Worm (Caenorhabditis elegans) whole organism, L1 larva: ENCODE data around the gene hlh-12.

Experiments
- C04F5.9 ChIP-seq: sonication (generic microtip); optimal IDR thresholded peaks from 2 replicates; lab custom pipeline; 2016; ENCODE audit warnings: missing genetic modification characterization, missing compliant biosample characterization
- C16A3.4 ChIP-seq: fragments of 150-350 bp; optimal IDR thresholded peaks from 2 replicates; lab custom pipeline; 2014; ENCODE audit warnings: missing biosample characterization, missing genetic modification characterization
- F16B12.6 ChIP-seq: fragments of 150-350 bp; optimal IDR thresholded peaks from 2 replicates; lab custom pipeline; 2014; ENCODE audit warnings: missing biosample characterization, missing genetic modification characterization
- alr-1 ChIP-seq: fragments of 200-800 bp; sonication (Bioruptor generic); optimal IDR thresholded peaks from 2 replicates; lab custom pipeline; 2018; ENCODE audit warnings: borderline replicate concordance, mild to moderate bottlenecking, missing genetic modification characterization, missing compliant biosample characterization
- aly-2 ChIP-seq: fragments of 150-350 bp; optimal IDR thresholded peaks from 2 replicates; lab custom pipeline; 2014; ENCODE audit warnings: missing biosample characterization, missing genetic modification characterization
- ama-1 ChIP-seq: fragments of 150-350 bp; optimal IDR thresholded peaks from 2 replicates; lab custom pipeline; 2014
- blmp-1 ChIP-seq: fragments of 150-350 bp; optimal IDR thresholded peaks from 2 replicates; lab custom pipeline; 2014; ENCODE audit warnings: missing biosample characterization, missing genetic modification characterization
- ceh-82 ChIP-seq, 3 experiments: fragments of 150-350 bp in 1 of 3; sonication (generic microtip) in 2 of 3; optimal IDR thresholded peaks; 2 replicates each; lab custom pipeline; 2014 to 2017; ENCODE audit warnings: missing biosample characterization in 3 of 3, missing genetic modification characterization in 3 of 3
- ceh-90 ChIP-seq: sonication (generic microtip); optimal IDR thresholded peaks from 2 replicates; lab custom pipeline; 2016; ENCODE audit warnings: missing genetic modification characterization, missing compliant biosample characterization
- ces-1 ChIP-seq: fragments of 150-350 bp; optimal IDR thresholded peaks from 2 replicates; lab custom pipeline; 2014; ENCODE audit warnings: missing biosample characterization, missing genetic modification reagents, missing genetic modification characterization
- dsc-1 ChIP-seq: sonication (generic microtip); optimal IDR thresholded peaks from 2 replicates; lab custom pipeline; 2016; ENCODE audit warnings: mild to moderate bottlenecking, missing genetic modification characterization, missing compliant biosample characterization
- efl-1 ChIP-seq, 4 experiments: fragments of 150-350 bp; optimal IDR thresholded peaks in 3 of 4; peaks in 1 of 4; 1 replicate in 1 of 4; 2 replicates in 3 of 4; lab custom pipeline; 2014; ENCODE audit warnings: missing biosample characterization in 2 of 4, missing genetic modification characterization in 2 of 4, missing genetic modification reagents in 2 of 4
- egl-27 ChIP-seq, 2 experiments: fragments of 150-350 bp in 1 of 2; sonication (generic microtip); optimal IDR thresholded peaks; 3 replicates each; lab custom pipeline; 2017 to 2018; ENCODE audit warnings: missing biosample characterization in 2 of 2, missing genetic modification characterization in 2 of 2, missing genetic modification reagents in 2 of 2
- elt-3 ChIP-seq, 6 experiments: fragments of 150-350 bp in 1 of 6; sonication (generic microtip); optimal IDR thresholded peaks; 2 replicates each; lab custom pipeline; 2017 to 2018; ENCODE audit warnings: missing biosample characterization in 6 of 6, missing genetic modification characterization in 6 of 6, inconsistent platforms in 1 of 6
- ets-5 ChIP-seq: fragments of 200-800 bp; sonication (Bioruptor generic); IDR thresholded peaks from 2 replicates; pipeline ENCODE4 v1.3.6; 2022; ENCODE audit warnings: missing genetic modification characterization, missing compliant biosample characterization
- fkh-4 ChIP-seq: sonication (generic microtip); optimal IDR thresholded peaks from 2 replicates; lab custom pipeline; 2016; ENCODE audit warnings: missing compliant biosample characterization, missing genetic modification characterization, borderline replicate concordance
- fkh-8 ChIP-seq: sonication (generic microtip); optimal IDR thresholded peaks from 2 replicates; lab custom pipeline; 2016; ENCODE audit warnings: mild to moderate bottlenecking, missing genetic modification characterization, missing compliant biosample characterization
- fos-1 ChIP-seq: fragments of 150-350 bp; optimal IDR thresholded peaks from 2 replicates; lab custom pipeline; 2014; ENCODE audit warnings: missing biosample characterization, missing genetic modification characterization
- grh-1 ChIP-seq: fragments of 200-800 bp; sonication (Bioruptor generic); IDR thresholded peaks from 2 replicates; pipeline ENCODE4 v1.3.6; 2022; ENCODE audit warnings: missing genetic modification reagents, missing genetic modification characterization, missing compliant biosample characterization
- hpl-2 ChIP-seq: fragments of 150-350 bp; optimal IDR thresholded peaks from 2 replicates; lab custom pipeline; 2014; ENCODE audit warnings: missing biosample characterization, missing genetic modification reagents, missing genetic modification characterization
- irx-1 ChIP-seq: sonication (generic microtip); optimal IDR thresholded peaks from 2 replicates; lab custom pipeline; 2016; ENCODE audit warnings: missing genetic modification characterization, missing compliant biosample characterization
- isw-1 ChIP-seq: fragments of 200-800 bp; sonication (Bioruptor generic); IDR thresholded peaks from 2 replicates; pipeline ENCODE4 v1.3.6; 2022; ENCODE audit warnings: missing genetic modification characterization, missing compliant biosample characterization
- jun-1 ChIP-seq: fragments of 150-350 bp; optimal IDR thresholded peaks from 2 replicates; lab custom pipeline; 2014; ENCODE audit warnings: missing biosample characterization, missing genetic modification reagents, missing genetic modification characterization
- lin-14 ChIP-seq: fragments of 200-800 bp; sonication (Bioruptor generic); optimal IDR thresholded peaks from 2 replicates; lab custom pipeline; 2018; ENCODE audit warnings: mild to moderate bottlenecking, missing genetic modification characterization, moderate library complexity, missing compliant biosample characterization
- lin-35 ChIP-seq, 2 experiments: fragments of 150-350 bp; optimal IDR thresholded peaks; 2 replicates each; lab custom pipeline; 2014; ENCODE audit warnings: missing biosample characterization in 2 of 2, missing genetic modification characterization in 2 of 2, missing genetic modification reagents in 2 of 2
- lir-3 ChIP-seq: sonication (generic microtip); optimal IDR thresholded peaks from 2 replicates; lab custom pipeline; 2016; ENCODE audit warnings: mild to moderate bottlenecking, missing genetic modification characterization, moderate library complexity, missing compliant biosample characterization; ENCODE audit not compliant: poor library complexity
- lsy-2 ChIP-seq, 2 experiments: fragments of 150-350 bp; optimal IDR thresholded peaks; 2 replicates each; lab custom pipeline; 2014; ENCODE audit warnings: missing biosample characterization in 2 of 2, missing genetic modification characterization in 2 of 2
- mdl-1 ChIP-seq, 2 experiments: fragments of 150-350 bp; optimal IDR thresholded peaks; 2 replicates each; lab custom pipeline; 2014 to 2017; ENCODE audit warnings: missing biosample characterization in 2 of 2, missing genetic modification characterization in 2 of 2, inconsistent platforms in 1 of 2
- nhr-19 ChIP-seq: fragments of 200-800 bp; sonication (Bioruptor generic); conservative IDR thresholded peaks from 2 replicates; pipeline ENCODE4 v1.3.6; 2022; ENCODE audit warnings: missing genetic modification characterization, missing compliant biosample characterization
- nhr-20 ChIP-seq: sonication (generic microtip); optimal IDR thresholded peaks from 2 replicates; lab custom pipeline; 2016; ENCODE audit warnings: mild to moderate bottlenecking, missing genetic modification characterization, missing compliant biosample characterization
- nhr-237 ChIP-seq: fragments of 150-350 bp; optimal IDR thresholded peaks from 2 replicates; lab custom pipeline; 2014; ENCODE audit warnings: missing biosample characterization, missing genetic modification characterization
- nhr-28 ChIP-seq: fragments of 150-350 bp; optimal IDR thresholded peaks from 2 replicates; lab custom pipeline; 2014; ENCODE audit warnings: missing biosample characterization, missing genetic modification characterization
- nhr-71 ChIP-seq: sonication (generic microtip); optimal IDR thresholded peaks from 2 replicates; lab custom pipeline; 2016; ENCODE audit warnings: mild to moderate bottlenecking, missing genetic modification characterization, moderate library complexity, missing compliant biosample characterization
- nhr-76 ChIP-seq: sonication (generic microtip); optimal IDR thresholded peaks from 2 replicates; lab custom pipeline; 2017; ENCODE audit warnings: missing biosample characterization, missing genetic modification characterization
- nhr-85 ChIP-seq: sonication (generic microtip); peaks from one replicate; lab custom pipeline; 2016; ENCODE audit warnings: missing genetic modification characterization, inconsistent platforms, missing compliant biosample characterization
- pag-3 ChIP-seq: sonication (generic microtip); optimal IDR thresholded peaks from 2 replicates; lab custom pipeline; 2017; ENCODE audit warnings: missing genetic modification characterization, mild to moderate bottlenecking, missing compliant biosample characterization, antibody characterized with exemption, borderline replicate concordance; ENCODE audit not compliant: insufficient read depth
- pqm-1 ChIP-seq: sonication (generic microtip); optimal IDR thresholded peaks from 3 replicates; lab custom pipeline; 2017; ENCODE audit warnings: missing biosample characterization, missing genetic modification characterization
- rnt-1 ChIP-seq: sonication (generic microtip); optimal IDR thresholded peaks from 2 replicates; lab custom pipeline; 2016; ENCODE audit warnings: mild to moderate bottlenecking, missing genetic modification characterization, moderate library complexity, missing compliant biosample characterization
- snpc-4 ChIP-seq: fragments of 150-350 bp; optimal IDR thresholded peaks from 2 replicates; lab custom pipeline; 2014; ENCODE audit warnings: missing biosample characterization, missing genetic modification characterization
- snu-23 ChIP-seq: sonication (generic microtip); optimal IDR thresholded peaks from 2 replicates; lab custom pipeline; 2016; ENCODE audit warnings: missing genetic modification characterization, missing compliant biosample characterization
- sptf-1 ChIP-seq: fragments of 150-350 bp; optimal IDR thresholded peaks from 2 replicates; lab custom pipeline; 2014; ENCODE audit warnings: missing biosample characterization, missing genetic modification characterization
- sup-37 ChIP-seq: fragments of 200-800 bp; sonication (Bioruptor generic); optimal IDR thresholded peaks from 2 replicates; lab custom pipeline; 2018; ENCODE audit warnings: mild to moderate bottlenecking, missing genetic modification characterization, missing compliant biosample characterization
- swsn-7 ChIP-seq: sonication (generic microtip); optimal IDR thresholded peaks from 2 replicates; lab custom pipeline; 2016; ENCODE audit warnings: missing genetic modification characterization, missing compliant biosample characterization
- tbx-2 ChIP-seq: sonication (generic microtip); optimal IDR thresholded peaks from 2 replicates; lab custom pipeline; 2016; ENCODE audit warnings: missing genetic modification characterization, missing compliant biosample characterization
- unc-86 ChIP-seq: sonication (generic microtip); optimal IDR thresholded peaks from 2 replicates; lab custom pipeline; 2016; ENCODE audit warnings: missing genetic modification characterization, missing compliant biosample characterization
- xbp-1 ChIP-seq: sonication (generic microtip); optimal IDR thresholded peaks from 2 replicates; lab custom pipeline; 2016; ENCODE audit warnings: missing genetic modification characterization, missing compliant biosample characterization
- ztf-11 ChIP-seq, 2 experiments: sonication (generic microtip); optimal IDR thresholded peaks; 2 replicates each; lab custom pipeline; 2016 to 2017; ENCODE audit warnings: missing genetic modification characterization in 2 of 2, missing biosample characterization in 1 of 2, missing compliant biosample characterization in 1 of 2

Gene hlh-12

ce11 chrIV:8464187-8464586 is 15.1 kb downstream of the hlh-12 start:
- TF ChIP-seq ama-1 (lab: Kevin White, UChicago), result no peak
- no peak for TF ChIP-seq pag-3 (tag; lab: Kevin White, UChicago)
- no peak for TF ChIP-seq ceh-90 (tag; lab: Kevin White, UChicago)
- no peak for TF ChIP-seq C16A3.4
- no peak for TF ChIP-seq alr-1 (tag; lab: Kevin White, UChicago)
- peak; percentile 49 for TF ChIP-seq nhr-71 (tag; lab: Kevin White, UChicago)
- TF ChIP-seq hpl-2 (GFP tag; lab: Kevin White, UChicago), result no peak
- no peak for TF ChIP-seq jun-1
- peak in 4 of 6 experiments; percentile 60 to 86 (median 68) for TF ChIP-seq elt-3 (tag; optimal IDR thresholded peaks at IDR 0.05; lab: Kevin White, UChicago)
- no peak for TF ChIP-seq lir-3 (tag; lab: Kevin White, UChicago)
- TF ChIP-seq unc-86 (tag; lab: Kevin White, UChicago), result no peak
- TF ChIP-seq sptf-1 (tag; lab: Kevin White, UChicago), result no peak
- no peak for TF ChIP-seq swsn-7 (tag; lab: Kevin White, UChicago)
- TF ChIP-seq blmp-1 (tag; lab: Kevin White, UChicago), result peak; percentile 33
- TF ChIP-seq fkh-4 (tag; lab: Kevin White, UChicago), result no peak
- no peak for TF ChIP-seq nhr-28
- TF ChIP-seq sup-37 (GFP tag; lab: Kevin White, UChicago), result no peak
- TF ChIP-seq nhr-19 (GFP tag; lab: Robert Waterston, UW), result peak; percentile 30
- peak; percentile 55 for TF ChIP-seq lin-14
- TF ChIP-seq tbx-2 (tag; lab: Kevin White, UChicago), result peak; percentile 3
- no peak for TF ChIP-seq snpc-4 (tag; lab: Kevin White, UChicago)
- TF ChIP-seq fos-1 (tag; lab: Kevin White, UChicago), result no peak
- TF ChIP-seq C04F5.9 (tag; lab: Kevin White, UChicago), result no peak
- TF ChIP-seq nhr-85 (tag; lab: Kevin White, UChicago), result peak; percentile 82
- peak in 1 of 2 experiments; percentile 34 for TF ChIP-seq lin-35 (GFP tag; optimal IDR thresholded peaks at IDR 0.05; lab: Kevin White, UChicago)
- TF ChIP-seq nhr-20 (tag; lab: Kevin White, UChicago), result peak; percentile 57
- no peak for TF ChIP-seq F16B12.6 (tag; lab: Kevin White, UChicago)
- peak; percentile 26 for TF ChIP-seq snu-23 (GFP tag; lab: Kevin White, UChicago)
- no peak for TF ChIP-seq ets-5 (GFP tag; lab: Robert Waterston, UW)
- no peak for TF ChIP-seq nhr-237

ce11 chrIV:8463716-8464115 is 15.5 kb downstream of the hlh-12 start, which contains the start of gene str-176:
str-176 (minus strand) TSS chrIV:8463816.
- TF ChIP-seq rnt-1 (tag; lab: Kevin White, UChicago) (no peak), ama-1 (lab: Kevin White, UChicago) (no peak), egl-27 (tag; optimal IDR thresholded peaks at IDR 0.05; lab: Kevin White, UChicago) (no peak), xbp-1 (tag; lab: Kevin White, UChicago) (no peak), aly-2 (no peak), lin-14 (no peak), ceh-90 (tag; lab: Kevin White, UChicago) (no peak), nhr-28 (no peak), nhr-76 (tag; lab: Kevin White, UChicago) (no peak), irx-1 (tag; lab: Kevin White, UChicago) (no peak), efl-1 (optimal IDR thresholded peaks at IDR 0.05; lab: Kevin White, UChicago) (no peak), efl-1 (GFP tag; optimal IDR thresholded peaks at IDR 0.05 in 1 of 2; lab: Kevin White, UChicago) (no peak), lsy-2 (tag; optimal IDR thresholded peaks at IDR 0.05; lab: Kevin White, UChicago) (no peak), pag-3 (tag; lab: Kevin White, UChicago) (no peak), nhr-71 (tag; lab: Kevin White, UChicago) (no peak), fkh-4 (tag; lab: Kevin White, UChicago) (no peak)

ce11 chrIV:8463069-8463468 is 16.2 kb downstream of the hlh-12 start:
- TF ChIP-seq efl-1 (optimal IDR thresholded peaks at IDR 0.05; lab: Kevin White, UChicago), result no peak
- no peak for TF ChIP-seq efl-1 (GFP tag; optimal IDR thresholded peaks at IDR 0.05 in 1 of 2; lab: Kevin White, UChicago)
- TF ChIP-seq pag-3 (tag; lab: Kevin White, UChicago), result no peak
- no peak for TF ChIP-seq ces-1 (GFP tag; lab: Kevin White, UChicago)
- no peak for TF ChIP-seq snpc-4 (tag; lab: Kevin White, UChicago)
- TF ChIP-seq pqm-1 (tag; lab: Kevin White, UChicago), result no peak
- TF ChIP-seq isw-1 (GFP tag; lab: Robert Waterston, UW), result no peak
- no peak for TF ChIP-seq egl-27 (tag; optimal IDR thresholded peaks at IDR 0.05; lab: Kevin White, UChicago)
- TF ChIP-seq mdl-1 (tag; optimal IDR thresholded peaks at IDR 0.05; lab: Kevin White, UChicago), result peak in 1 of 2 experiments; percentile 57
- TF ChIP-seq ceh-82 (tag; optimal IDR thresholded peaks at IDR 0.05; lab: Kevin White, UChicago), result no peak
- TF ChIP-seq lsy-2 (tag; optimal IDR thresholded peaks at IDR 0.05; lab: Kevin White, UChicago), result peak in 1 of 2 experiments; percentile 2
- no peak for TF ChIP-seq rnt-1 (tag; lab: Kevin White, UChicago)
- TF ChIP-seq dsc-1 (tag; lab: Kevin White, UChicago), result no peak
- TF ChIP-seq nhr-237, result no peak
- TF ChIP-seq nhr-71 (tag; lab: Kevin White, UChicago), result peak; percentile 47
- peak; percentile 80 for TF ChIP-seq nhr-85 (tag; lab: Kevin White, UChicago)
- TF ChIP-seq grh-1 (GFP tag; lab: Robert Waterston, UW), result no peak
- TF ChIP-seq fkh-8, result no peak
- no peak for TF ChIP-seq ztf-11 (tag; optimal IDR thresholded peaks at IDR 0.05; lab: Kevin White, UChicago)
- peak; percentile 40 for TF ChIP-seq nhr-19 (GFP tag; lab: Robert Waterston, UW)
